Fruit fly (Drosophila melanogaster) whole organism, prepupa: Measurements from ENCODE around the gene stac.

ENCODE experiments used
- Blimp-1 ChIP-seq: fragments of 200-800 bp; sonication (Bioruptor generic); optimal IDR thresholded peaks from 3 replicates; lab custom pipeline; 2017; ENCODE audit warnings: missing biosample characterization, missing genetic modification characterization, mild to moderate bottlenecking, moderate library complexity, missing genetic modification reagents
- CG11294 ChIP-seq: fragments of 200-800 bp; sonication (Bioruptor generic); IDR thresholded peaks from 2 replicates; pipeline ENCODE4 v1.3.6; 2022; ENCODE audit warnings: missing biosample characterization, missing genetic modification characterization
- CG4318 ChIP-seq: fragments of 200-800 bp; sonication (Bioruptor generic); optimal IDR thresholded peaks from 3 replicates; lab custom pipeline; 2017; ENCODE audit warnings: missing biosample characterization, mild to moderate bottlenecking, missing genetic modification characterization
- CG9139 ChIP-seq: fragments of 200-800 bp; sonication (Bioruptor generic); optimal IDR thresholded peaks from 3 replicates; lab custom pipeline; 2017; ENCODE audit warnings: missing biosample characterization, mild to moderate bottlenecking, missing genetic modification characterization
- Lpt ChIP-seq: fragments of 200-800 bp; sonication (Bioruptor generic); optimal IDR thresholded peaks from 3 replicates; lab custom pipeline; 2016; ENCODE audit warnings: missing biosample characterization, missing genetic modification characterization
- Sox102F ChIP-seq: fragments of 200-800 bp; sonication (Bioruptor generic); optimal IDR thresholded peaks from 2 replicates; lab custom pipeline; 2016; ENCODE audit warnings: missing biosample characterization, mild to moderate bottlenecking, missing genetic modification characterization
- acj6 ChIP-seq: fragments of 200-800 bp; sonication (Bioruptor generic); optimal IDR thresholded peaks from 3 replicates; lab custom pipeline; 2016; ENCODE audit warnings: missing biosample characterization, missing genetic modification characterization
- fd59A ChIP-seq: fragments of 200-800 bp; sonication (Bioruptor generic); optimal IDR thresholded peaks from 2 replicates; lab custom pipeline; 2017; ENCODE audit warnings: missing biosample characterization, mild to moderate bottlenecking, missing genetic modification characterization, missing genetic modification reagents
- fkh ChIP-seq: fragments of 200-800 bp; sonication (Bioruptor generic); optimal IDR thresholded peaks from 3 replicates; lab custom pipeline; 2017; ENCODE audit warnings: missing biosample characterization, mild to moderate bottlenecking, missing genetic modification characterization, moderate library complexity
- lz ChIP-seq: fragments of 200-800 bp; sonication (Bioruptor generic); optimal IDR thresholded peaks from 3 replicates; lab custom pipeline; 2016; ENCODE audit warnings: missing biosample characterization, missing genetic modification characterization
- salr ChIP-seq, 2 experiments: fragments of 200-800 bp; sonication (Bioruptor generic); optimal IDR thresholded peaks; 3 replicates each; lab custom pipeline; 2016 to 2018; ENCODE audit warnings: missing biosample characterization in 2 of 2, missing genetic modification characterization in 2 of 2, mild to moderate bottlenecking in 1 of 2

DNA sequence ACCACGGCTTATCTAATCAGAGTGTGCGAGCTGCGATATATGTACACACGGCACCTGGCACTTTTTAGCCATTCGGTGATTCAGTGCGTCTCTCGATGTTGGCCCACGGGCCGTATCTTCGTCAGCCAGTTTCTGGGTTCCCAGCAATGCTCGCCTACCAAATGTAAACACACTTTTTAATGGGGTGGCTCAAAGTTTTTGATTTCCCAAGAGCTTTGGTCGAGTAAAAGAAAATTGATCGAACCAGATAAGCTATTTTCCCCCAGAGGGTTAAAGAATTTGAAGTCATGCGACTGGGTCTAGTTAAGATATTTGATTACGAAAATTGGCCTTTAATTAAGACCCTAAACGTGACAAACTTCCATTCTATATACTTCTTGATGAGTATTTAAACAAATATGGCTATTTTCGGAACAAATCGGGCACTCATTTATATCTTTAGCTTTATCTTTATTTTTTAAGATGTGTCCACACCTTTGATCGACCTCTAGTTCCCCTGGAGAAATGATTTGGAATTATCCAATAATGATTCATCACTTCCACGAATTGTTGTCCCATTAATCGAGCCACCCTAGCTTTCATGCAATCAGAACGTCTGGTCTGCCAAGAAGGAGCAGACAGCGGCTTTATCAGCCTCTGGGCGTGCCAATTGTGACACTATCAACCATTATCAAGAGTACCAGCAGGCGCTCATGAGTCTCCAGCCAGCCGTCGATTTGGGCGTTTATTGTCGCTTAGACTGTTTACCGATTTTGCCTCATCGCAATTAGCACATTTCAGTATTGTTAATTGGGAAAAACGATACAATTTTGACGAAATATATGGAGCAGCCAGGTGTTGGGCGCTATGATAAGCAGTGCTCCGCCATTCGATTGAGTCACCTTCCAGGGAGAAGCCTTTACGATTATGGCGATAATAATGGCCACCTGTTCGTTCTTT lies 28.5 kb upstream of the stac start:
- TF ChIP-seq salr (GFP tag; optimal IDR thresholded peaks at IDR 0.05; lab: Kevin White, UChicago) (no peak), lz (peak; percentile 65), Lpt (GFP tag; lab: Kevin White, UChicago) (no peak), fkh (GFP tag; lab: Kevin White, UChicago) (peak; percentile 82), fd59A (no peak), CG11294 (no peak), acj6 (GFP tag; lab: Kevin White, UChicago) (no peak), Sox102F (GFP tag; lab: Kevin White, UChicago) (no peak), CG9139 (GFP tag; lab: Kevin White, UChicago) (no peak), Blimp-1 (peak; percentile 32), CG4318 (GFP tag; lab: Kevin White, UChicago) (no peak)
